Fruit fly (Drosophila melanogaster) whole organism: ENCODE results near the gene betaTub85D.

ENCODE experiments used
- CG8478 ChIP-seq: fragments of >200 bp; optimal IDR thresholded peaks from 2 replicates; lab custom pipeline; 2018; ENCODE audit warnings: inconsistent platforms
- Dll ChIP-seq: fragments of >200 bp; optimal IDR thresholded peaks from 2 replicates; lab custom pipeline; 2017
- psq ChIP-seq: fragments of >200 bp; optimal IDR thresholded peaks from 2 replicates; lab custom pipeline; 2017
- usp ChIP-seq: fragments of >200 bp; optimal IDR thresholded peaks from 2 replicates; lab custom pipeline; 2017; ENCODE audit warnings: missing biosample characterization, missing genetic modification characterization, mixed read lengths

- no peak for TF ChIP-seq Dll
- TF ChIP-seq CG8478, result no peak
- TF ChIP-seq psq (lab: Kevin White, UChicago), result no peak
- no peak for TF ChIP-seq usp (GFP tag; lab: Kevin White, UChicago)
Observed at dm6 chr3R:9437618-9438017, 27.5 kb upstream of the betaTub85D start.
